Fruit fly (Drosophila melanogaster) whole organism, embryonic: ENCODE measurements around the gene fz.

ENCODE experiments used
- Abd-B ChIP-seq: fragments of 200-800 bp; sonication (Bioruptor generic); optimal IDR thresholded peaks from 2 replicates; lab custom pipeline; 2018; ENCODE audit warnings: missing biosample characterization, mild to moderate bottlenecking, missing genetic modification characterization, moderate library complexity
- Atf-2 ChIP-seq: fragments of 200-800 bp; sonication (Bioruptor generic); optimal IDR thresholded peaks from 2 replicates; lab custom pipeline; 2016; ENCODE audit warnings: missing biosample characterization, missing genetic modification characterization
- B-H2 ChIP-seq: fragments of 200-800 bp; sonication (Bioruptor generic); optimal IDR thresholded peaks from 2 replicates; lab custom pipeline; 2018; ENCODE audit warnings: missing biosample characterization, mild to moderate bottlenecking, missing genetic modification characterization
- BEAF-32 ChIP-seq: fragments of 200-800 bp; sonication (Bioruptor generic); optimal IDR thresholded peaks from 3 replicates; lab custom pipeline; 2017; ENCODE audit warnings: missing biosample characterization, missing genetic modification characterization, mild to moderate bottlenecking, moderate library complexity, missing genetic modification reagents
- Blimp-1 ChIP-seq: fragments of 200-800 bp; sonication (Bioruptor generic); optimal IDR thresholded peaks from 3 replicates; lab custom pipeline; 2018; ENCODE audit warnings: missing biosample characterization, missing genetic modification characterization, mild to moderate bottlenecking, moderate library complexity, missing genetic modification reagents
- BtbVII ChIP-seq: fragments of 200-800 bp; sonication (Bioruptor generic); optimal IDR thresholded peaks from 3 replicates; lab custom pipeline; 2017; ENCODE audit warnings: missing biosample characterization, mild to moderate bottlenecking, missing genetic modification characterization
- CG10366 ChIP-seq: fragments of 200-800 bp; sonication (Bioruptor generic); IDR thresholded peaks from 2 replicates; pipeline ENCODE4 v1.3.6; 2022; ENCODE audit warnings: missing biosample characterization, missing genetic modification characterization
- CG10431 ChIP-seq: fragments of 200-800 bp; sonication (Bioruptor generic); optimal IDR thresholded peaks from 3 replicates; lab custom pipeline; 2018; ENCODE audit warnings: missing biosample characterization, mild to moderate bottlenecking, missing genetic modification characterization
- CG10959 ChIP-seq: fragments of 200-800 bp; sonication (Bioruptor generic); IDR thresholded peaks from 2 replicates; pipeline ENCODE4 v1.3.6; 2022; ENCODE audit warnings: missing biosample characterization, missing genetic modification characterization
- CG11504 ChIP-seq: fragments of 200-800 bp; sonication (Bioruptor generic); optimal IDR thresholded peaks from 3 replicates; lab custom pipeline; 2019; ENCODE audit warnings: missing biosample characterization, mild to moderate bottlenecking, missing genetic modification characterization, moderate library complexity
- CG12299 ChIP-seq: fragments of 200-800 bp; sonication (Bioruptor generic); optimal IDR thresholded peaks from 2 replicates; lab custom pipeline; 2018; ENCODE audit warnings: missing biosample characterization, mild to moderate bottlenecking, missing genetic modification characterization
- CG14014 ChIP-seq: fragments of 200-800 bp; sonication (Bioruptor generic); IDR thresholded peaks from 2 replicates; pipeline ENCODE4 v1.3.6; 2022; ENCODE audit warnings: missing biosample characterization, missing genetic modification characterization
- CG14860 ChIP-seq: fragments of 200-800 bp; sonication (Bioruptor generic); IDR thresholded peaks from 3 replicates; pipeline ENCODE4 v1.3.6; 2022; ENCODE audit warnings: missing biosample characterization, missing genetic modification characterization; ENCODE audit not compliant: partially characterized antibody
- CG17568 ChIP-seq: fragments of 200-800 bp; sonication (Bioruptor generic); optimal IDR thresholded peaks from 2 replicates; lab custom pipeline; 2018; ENCODE audit warnings: missing biosample characterization, mild to moderate bottlenecking, missing genetic modification characterization, moderate library complexity
- CG2678 ChIP-seq: fragments of 200-800 bp; sonication (Bioruptor generic); optimal IDR thresholded peaks from 3 replicates; lab custom pipeline; 2019; ENCODE audit warnings: missing biosample characterization, mild to moderate bottlenecking, missing genetic modification characterization, moderate library complexity
- CG31388 ChIP-seq: fragments of 200-800 bp; sonication (Bioruptor generic); optimal IDR thresholded peaks from 2 replicates; lab custom pipeline; 2016; ENCODE audit warnings: missing biosample characterization, missing genetic modification characterization
- CG42726 ChIP-seq: fragments of 200-800 bp; sonication (Bioruptor generic); IDR thresholded peaks from 2 replicates; pipeline ENCODE4 v1.3.6; 2022; ENCODE audit warnings: missing biosample characterization, missing genetic modification characterization; ENCODE audit not compliant: partially characterized antibody
- CG6272 ChIP-seq: fragments of 200-800 bp; sonication (Bioruptor generic); IDR thresholded peaks from 2 replicates; pipeline ENCODE4 v1.3.6; 2022; ENCODE audit warnings: missing biosample characterization, missing genetic modification characterization
- Dip2 ChIP-seq: fragments of 200-800 bp; sonication (Bioruptor generic); IDR thresholded peaks from 2 replicates; pipeline ENCODE4 v1.3.6; 2022; ENCODE audit warnings: missing biosample characterization, missing genetic modification characterization
- Dp ChIP-seq: fragments of 200-800 bp; sonication (Bioruptor generic); optimal IDR thresholded peaks from 2 replicates; lab custom pipeline; 2018; ENCODE audit warnings: missing biosample characterization, mild to moderate bottlenecking, missing genetic modification characterization, moderate library complexity
- Ets65A ChIP-seq: fragments of 200-800 bp; sonication (Bioruptor generic); peaks from one replicate; lab custom pipeline; 2016; ENCODE audit warnings: missing biosample characterization, missing genetic modification characterization
- Gsc ChIP-seq: fragments of 200-800 bp; sonication (Bioruptor generic); IDR thresholded peaks from 2 replicates; pipeline ENCODE4 v1.3.6; 2022; ENCODE audit warnings: missing biosample characterization, missing genetic modification characterization
- HLH4C ChIP-seq: fragments of 200-800 bp; sonication (Bioruptor generic); IDR thresholded peaks from 3 replicates; pipeline ENCODE4 v1.3.6; 2022; ENCODE audit warnings: missing biosample characterization, missing genetic modification characterization; ENCODE audit not compliant: partially characterized antibody
- Hand ChIP-seq: fragments of 200-800 bp; sonication (Bioruptor generic); optimal IDR thresholded peaks from 2 replicates; lab custom pipeline; 2017; ENCODE audit warnings: mild to moderate bottlenecking, missing biosample characterization, missing genetic modification reagents, missing genetic modification characterization
- Hmr ChIP-seq: fragments of 200-800 bp; sonication (Bioruptor generic); optimal IDR thresholded peaks from 3 replicates; lab custom pipeline; 2017; ENCODE audit warnings: mild to moderate bottlenecking, missing biosample characterization, missing genetic modification reagents, missing genetic modification characterization
- Sin3A ChIP-seq: fragments of >200 bp; optimal IDR thresholded peaks from 2 replicates; lab custom pipeline; 2018
- Sox100B ChIP-seq: fragments of 200-800 bp; sonication (Bioruptor generic); optimal IDR thresholded peaks from 3 replicates; lab custom pipeline; 2018; ENCODE audit warnings: missing biosample characterization, mild to moderate bottlenecking, missing genetic modification characterization
- ab ChIP-seq: fragments of 200-800 bp; sonication (Bioruptor generic); optimal IDR thresholded peaks from 2 replicates; lab custom pipeline; 2016; ENCODE audit warnings: missing biosample characterization, missing genetic modification characterization
- aop ChIP-seq: fragments of 200-800 bp; sonication (Bioruptor generic); IDR thresholded peaks from 2 replicates; pipeline ENCODE4 v1.3.6; 2022; ENCODE audit warnings: missing biosample characterization, missing genetic modification characterization
- bcd ChIP-seq: fragments of 200-800 bp; sonication (Bioruptor generic); optimal IDR thresholded peaks from 2 replicates; lab custom pipeline; 2017; ENCODE audit warnings: missing biosample characterization, mild to moderate bottlenecking, missing genetic modification characterization
- bowl ChIP-seq: fragments of 200-800 bp; sonication (Bioruptor generic); IDR thresholded peaks from 2 replicates; pipeline ENCODE4 v1.3.6; 2022; ENCODE audit warnings: missing biosample characterization, missing genetic modification characterization
- chn ChIP-seq: fragments of 200-800 bp; sonication (Bioruptor generic); optimal IDR thresholded peaks from 2 replicates; lab custom pipeline; 2016; ENCODE audit warnings: missing biosample characterization, missing genetic modification characterization
- exex ChIP-seq: fragments of 200-800 bp; sonication (Bioruptor generic); optimal IDR thresholded peaks from 4 replicates; lab custom pipeline; 2018; ENCODE audit warnings: missing biosample characterization, mild to moderate bottlenecking, missing genetic modification characterization, moderate library complexity
- gce ChIP-seq: fragments of 200-800 bp; sonication (Bioruptor generic); IDR thresholded peaks from 3 replicates; pipeline ENCODE4 v1.3.6; 2022; ENCODE audit warnings: missing biosample characterization, missing genetic modification characterization
- hth ChIP-seq: fragments of >200 bp; optimal IDR thresholded peaks from 2 replicates; lab custom pipeline; 2017; ENCODE audit warnings: inconsistent platforms
- jing ChIP-seq: fragments of 200-800 bp; sonication (Bioruptor generic); optimal IDR thresholded peaks from 2 replicates; lab custom pipeline; 2018; ENCODE audit warnings: missing biosample characterization, mild to moderate bottlenecking, missing genetic modification characterization
- kay ChIP-seq: fragments of 200-800 bp; sonication (Bioruptor generic); optimal IDR thresholded peaks from 2 replicates; lab custom pipeline; 2016; ENCODE audit warnings: missing biosample characterization, missing genetic modification characterization
- lilli ChIP-seq: fragments of 200-800 bp; sonication (Bioruptor generic); optimal IDR thresholded peaks from 3 replicates; lab custom pipeline; 2016; ENCODE audit warnings: missing biosample characterization, missing genetic modification characterization
- nerfin-2 ChIP-seq: fragments of 200-800 bp; sonication (Bioruptor generic); IDR thresholded peaks from 2 replicates; pipeline ENCODE4 v1.3.6; 2022; ENCODE audit warnings: missing biosample characterization, missing genetic modification characterization; ENCODE audit not compliant: partially characterized antibody
- otp ChIP-seq: fragments of 200-800 bp; sonication (Bioruptor generic); IDR thresholded peaks from 3 replicates; pipeline ENCODE4, ENCODE4 v1.3.6; 2022; ENCODE audit warnings: missing biosample characterization, missing genetic modification characterization
- pan ChIP-seq, 4 experiments: fragments of >200 bp in 3 of 4; fragments of 200-800 bp in 1 of 4; sonication (Bioruptor generic) in 1 of 4; optimal IDR thresholded peaks in 3 of 4; IDR thresholded peaks in 1 of 4; 2 replicates each; pipeline versions ENCODE4 v1.3.6 to Lab custom; 2017 to 2022; ENCODE audit warnings: missing biosample characterization in 2 of 4, missing genetic modification characterization in 2 of 4, mixed read lengths in 1 of 4
- pb ChIP-seq: fragments of 200-800 bp; sonication (Bioruptor generic); optimal IDR thresholded peaks from 3 replicates; lab custom pipeline; 2016; ENCODE audit warnings: missing biosample characterization, missing genetic modification characterization
- peb ChIP-seq: fragments of 200-800 bp; sonication (Bioruptor generic); IDR thresholded peaks from 2 replicates; pipeline ENCODE4 v1.3.6; 2022; ENCODE audit warnings: missing biosample characterization, missing genetic modification characterization
- repo ChIP-seq: fragments of 200-800 bp; sonication (Bioruptor generic); optimal IDR thresholded peaks from 2 replicates; lab custom pipeline; 2016; ENCODE audit warnings: missing biosample characterization, missing genetic modification characterization
- sisA ChIP-seq: fragments of 200-800 bp; sonication (Bioruptor generic); IDR thresholded peaks from 2 replicates; pipeline ENCODE4 v1.3.6; 2022; ENCODE audit warnings: missing biosample characterization, missing genetic modification characterization
- slbo ChIP-seq: fragments of 200-800 bp; sonication (Bioruptor generic); IDR thresholded peaks from 2 replicates; pipeline ENCODE4 v1.3.6; 2022; ENCODE audit warnings: missing biosample characterization, missing genetic modification characterization
- slou ChIP-seq: fragments of 200-800 bp; sonication (Bioruptor generic); optimal IDR thresholded peaks from 3 replicates; lab custom pipeline; 2016; ENCODE audit warnings: missing biosample characterization, missing genetic modification characterization
- ssp ChIP-seq: fragments of 200-800 bp; sonication (Bioruptor generic); IDR thresholded peaks from 2 replicates; pipeline ENCODE4 v1.3.6; 2022; ENCODE audit warnings: missing biosample characterization, missing genetic modification characterization

Gene fz

DNA sequence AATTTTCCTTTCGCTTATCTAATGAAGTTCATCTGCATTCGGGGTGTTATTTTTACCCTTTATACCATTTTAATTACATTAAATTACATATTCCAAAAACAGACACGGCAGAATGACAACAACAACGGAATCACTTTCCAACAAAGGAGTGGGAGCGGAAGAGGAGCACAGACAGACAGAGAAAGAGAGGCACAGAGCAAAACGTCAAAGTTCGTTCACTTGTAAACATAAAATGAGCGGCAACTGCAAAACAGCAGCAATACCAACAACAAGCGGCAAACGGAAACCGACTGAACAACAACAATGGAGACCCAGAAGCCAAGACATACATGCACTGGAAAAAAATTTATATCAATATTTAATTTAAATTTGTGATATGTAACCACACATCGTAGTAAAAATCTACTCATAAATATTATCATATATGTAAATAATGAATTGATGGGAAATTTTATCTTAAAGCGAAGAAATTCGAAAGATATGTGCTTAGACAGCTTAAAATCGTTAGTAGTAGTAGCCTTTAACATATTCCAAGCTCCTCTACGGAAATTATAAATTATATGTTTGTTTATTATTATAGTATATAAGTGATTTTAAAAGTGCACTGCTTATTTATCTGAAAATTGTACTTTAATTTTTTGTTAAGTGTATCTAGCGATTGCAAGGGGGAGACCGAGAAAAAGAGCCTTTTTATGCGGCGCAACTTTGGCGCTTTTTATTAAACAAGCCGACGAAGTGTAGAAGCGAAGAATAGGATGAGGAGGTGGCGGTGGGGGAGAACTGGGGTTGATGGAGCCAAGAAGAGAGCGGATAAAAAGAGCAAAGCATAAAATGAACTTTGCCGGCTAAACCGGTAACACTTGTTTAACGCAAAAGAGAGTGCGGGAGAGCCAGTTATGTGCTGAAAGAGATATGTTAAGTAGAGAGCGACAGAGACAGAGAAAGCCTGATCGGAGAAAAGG, 1.8 kb upstream of the fz start (continued):
- TF ChIP-seq CG10959 (GFP tag; lab: Robert Waterston, UW) (peak; percentile 57; the same call in 1 of the 2 replicates), nerfin-2 (GFP tag; lab: Robert Waterston, UW) (no peak), CG10431 (peak; percentile 79), BEAF-32 (GFP tag; lab: Kevin White, UChicago) (no peak), Hmr (GFP tag; lab: Kevin White, UChicago) (peak; percentile 89), CG31388 (peak; percentile 5), Dip2 (GFP tag; lab: Robert Waterston, UW) (no peak), repo (GFP tag; lab: Kevin White, UChicago) (no peak), hth (lab: Kevin White, UChicago) (no peak), Sox100B (peak; percentile 96), Ets65A (GFP tag; lab: Kevin White, UChicago) (no peak), slou (GFP tag; lab: Kevin White, UChicago) (peak; percentile 45), Sin3A (lab: Kevin White, UChicago) (no peak), lilli (GFP tag; lab: Kevin White, UChicago) (peak; percentile 59), CG12299 (tag; lab: Kevin White, UChicago) (peak; percentile 74), slbo (peak; percentile 72), Gsc (GFP tag; lab: Robert Waterston, UW) (no peak), CG2678 (peak; percentile 79), gce (GFP tag; lab: Robert Waterston, UW) (peak; percentile 50; the same call in 2 of the 3 replicates), BtbVII (GFP tag; lab: Kevin White, UChicago) (peak; percentile 78), sisA (peak; percentile 77), B-H2 (GFP tag; lab: Kevin White, UChicago) (peak; percentile 40), peb (GFP tag; lab: Robert Waterston, UW) (peak; percentile 24; the same call in 1 of the 2 replicates), CG17568 (peak; percentile 75), Hand (peak; percentile 79), Blimp-1 (GFP tag; lab: Kevin White, UChicago) (peak; percentile 57), pb (no peak), CG14860 (GFP tag; lab: Robert Waterston, UW) (no peak), HLH4C (GFP tag; lab: Robert Waterston, UW) (peak; percentile 40; the same call in 1 of the 3 replicates), bcd (peak; percentile 91), kay (GFP tag; lab: Kevin White, UChicago) (peak; percentile 72), bowl (GFP tag; lab: Robert Waterston, UW) (no peak), ab (GFP tag; lab: Kevin White, UChicago) (no peak), jing (peak; percentile 70), exex (tag; lab: Kevin White, UChicago) (no peak), CG6272 (GFP tag; lab: Robert Waterston, UW) (peak; percentile 44; the same call in 1 of the 2 replicates), Abd-B (GFP tag; lab: Kevin White, UChicago) (peak; percentile 93), otp (0 out of 3 replicates have a peak, but pooled peaks have one; percentile 9), chn (GFP tag; lab: Kevin White, UChicago) (no peak), CG11504 (tag; lab: Kevin White, UChicago) (peak; percentile 89), aop (GFP tag; lab: Robert Waterston, UW) (no peak), Dp (no peak), CG42726 (no peak), CG10366 (peak; percentile 60; the same call in 1 of the 2 replicates), CG14014 (GFP tag; lab: Robert Waterston, UW) (peak; percentile 58; the same call in 1 of the 2 replicates), pan (optimal IDR thresholded peaks at IDR 0.05; lab: Kevin White, UChicago) (no peak), pan (GFP tag; optimal IDR thresholded peaks at IDR 0.05 in 1 of 2, IDR thresholded peaks at IDR 0.05 in 1 of 2) (peak in 1 of 2 experiments; percentile 59), ssp (GFP tag; lab: Robert Waterston, UW) (no peak; the same call in 1 of the 2 replicates), Atf-2 (GFP tag; lab: Kevin White, UChicago) (no peak)
